Worm (Caenorhabditis elegans) whole organism, L2 larva: ENCODE measurements around the gene W02D7.8.

Source experiments
- C34F6.9 ChIP-seq: fragments of 150-350 bp; optimal IDR thresholded peaks from 2 replicates; lab custom pipeline; 2014; ENCODE audit warnings: missing biosample characterization, missing genetic modification characterization
- F13H6.1 ChIP-seq: sonication (generic microtip); optimal IDR thresholded peaks from 2 replicates; lab custom pipeline; 2016; ENCODE audit warnings: missing genetic modification characterization, missing compliant biosample characterization
- R02D3.7 ChIP-seq: fragments of 150-350 bp; optimal IDR thresholded peaks from 2 replicates; lab custom pipeline; 2014; ENCODE audit warnings: missing biosample characterization, missing genetic modification characterization
- ZK546.5 ChIP-seq: sonication (generic microtip); optimal IDR thresholded peaks from 2 replicates; lab custom pipeline; 2017; ENCODE audit warnings: missing biosample characterization, missing genetic modification characterization
- alr-1 ChIP-seq: fragments of 150-350 bp; optimal IDR thresholded peaks from 2 replicates; lab custom pipeline; 2014; ENCODE audit warnings: missing biosample characterization, missing genetic modification characterization
- aly-2 ChIP-seq: fragments of 150-350 bp; optimal IDR thresholded peaks from 2 replicates; lab custom pipeline; 2014; ENCODE audit warnings: missing biosample characterization, missing genetic modification characterization
- ama-1 ChIP-seq: fragments of 150-350 bp; optimal IDR thresholded peaks from 2 replicates; lab custom pipeline; 2018; ENCODE audit warnings: inconsistent platforms
- blmp-1 ChIP-seq: sonication (generic microtip); optimal IDR thresholded peaks from 2 replicates; lab custom pipeline; 2017; ENCODE audit warnings: missing genetic modification characterization, mild to moderate bottlenecking, missing compliant biosample characterization, antibody characterized with exemption, moderate library complexity; ENCODE audit not compliant: insufficient read depth
- ceh-16 ChIP-seq: fragments of 150-350 bp; optimal IDR thresholded peaks from 2 replicates; lab custom pipeline; 2014; ENCODE audit warnings: missing biosample characterization, missing genetic modification characterization
- ceh-82 ChIP-seq: fragments of 150-350 bp; optimal IDR thresholded peaks from 2 replicates; lab custom pipeline; 2014; ENCODE audit warnings: missing biosample characterization, missing genetic modification characterization
- crh-2 ChIP-seq: sonication (generic microtip); optimal IDR thresholded peaks from 2 replicates; lab custom pipeline; 2017; ENCODE audit warnings: missing biosample characterization, missing genetic modification characterization
- dmd-4 ChIP-seq: sonication (generic microtip); optimal IDR thresholded peaks from 2 replicates; lab custom pipeline; 2017; ENCODE audit warnings: missing biosample characterization, missing genetic modification characterization
- elt-1 ChIP-seq: fragments of 150-350 bp; optimal IDR thresholded peaks from 2 replicates; lab custom pipeline; 2014; ENCODE audit warnings: missing biosample characterization, missing genetic modification characterization
- fos-1 ChIP-seq: fragments of 150-350 bp; optimal IDR thresholded peaks from 2 replicates; lab custom pipeline; 2014; ENCODE audit warnings: missing biosample characterization, missing genetic modification characterization
- gmeb-1 ChIP-seq: fragments of 150-350 bp; optimal IDR thresholded peaks from 2 replicates; lab custom pipeline; 2014; ENCODE audit warnings: missing biosample characterization, missing genetic modification characterization
- lin-11 ChIP-seq: fragments of 150-350 bp; sonication (generic microtip); optimal IDR thresholded peaks from 2 replicates; lab custom pipeline; 2014; ENCODE audit warnings: missing biosample characterization, missing genetic modification characterization, inconsistent platforms, mixed read lengths
- lin-13 ChIP-seq: fragments of 150-350 bp; optimal IDR thresholded peaks from 2 replicates; lab custom pipeline; 2014; ENCODE audit warnings: missing biosample characterization, missing genetic modification reagents, missing genetic modification characterization
- lin-39 ChIP-seq: fragments of 150-350 bp; optimal IDR thresholded peaks from 2 replicates; lab custom pipeline; 2014; ENCODE audit warnings: missing biosample characterization, missing genetic modification reagents, missing genetic modification characterization
- lsy-2 ChIP-seq, 2 experiments: fragments of 150-350 bp in 1 of 2; sonication (generic microtip) in 1 of 2; optimal IDR thresholded peaks; 2 replicates each; lab custom pipeline; 2014 to 2017; ENCODE audit warnings: missing biosample characterization in 2 of 2, missing genetic modification characterization in 2 of 2
- nhr-10 ChIP-seq: sonication (generic microtip); optimal IDR thresholded peaks from 2 replicates; lab custom pipeline; 2017; ENCODE audit warnings: missing biosample characterization, missing genetic modification characterization
- nhr-11 ChIP-seq: fragments of 150-350 bp; optimal IDR thresholded peaks from 2 replicates; lab custom pipeline; 2014; ENCODE audit warnings: missing biosample characterization, missing genetic modification characterization
- nhr-12 ChIP-seq: fragments of 150-350 bp; optimal IDR thresholded peaks from 2 replicates; lab custom pipeline; 2014; ENCODE audit warnings: missing biosample characterization, missing genetic modification characterization
- nhr-129 ChIP-seq: fragments of 150-350 bp; optimal IDR thresholded peaks from 2 replicates; lab custom pipeline; 2014; ENCODE audit warnings: missing biosample characterization, missing genetic modification characterization
- nhr-23 ChIP-seq: fragments of 150-350 bp; optimal IDR thresholded peaks from 2 replicates; lab custom pipeline; 2014; ENCODE audit warnings: missing biosample characterization, missing genetic modification reagents, missing genetic modification characterization
- nhr-25 ChIP-seq: fragments of 150-350 bp; sonication (generic microtip); optimal IDR thresholded peaks from 3 replicates; lab custom pipeline; 2014; ENCODE audit warnings: missing biosample characterization, missing genetic modification characterization
- nhr-6 ChIP-seq: fragments of 150-350 bp; optimal IDR thresholded peaks from 2 replicates; lab custom pipeline; 2014; ENCODE audit warnings: missing biosample characterization, missing genetic modification characterization
- nhr-77 ChIP-seq: fragments of 150-350 bp; optimal IDR thresholded peaks from 2 replicates; lab custom pipeline; 2014; ENCODE audit warnings: missing biosample characterization, missing genetic modification characterization
- sem-4 ChIP-seq: fragments of 150-350 bp; optimal IDR thresholded peaks from 2 replicates; lab custom pipeline; 2014; ENCODE audit warnings: missing biosample characterization, missing genetic modification reagents, missing genetic modification characterization
- sma-3 ChIP-seq: sonication (generic microtip); optimal IDR thresholded peaks from 2 replicates; lab custom pipeline; 2016; ENCODE audit warnings: missing genetic modification reagents, missing genetic modification characterization, missing compliant biosample characterization
- sma-9 ChIP-seq, 2 experiments: fragments of 150-350 bp in 1 of 2; sonication (generic microtip) in 1 of 2; optimal IDR thresholded peaks; 2 replicates each; lab custom pipeline; 2014 to 2016; ENCODE audit warnings: missing genetic modification characterization in 2 of 2, mild to moderate bottlenecking in 1 of 2, missing biosample characterization in 1 of 2, missing compliant biosample characterization in 1 of 2, missing genetic modification reagents in 1 of 2, moderate library complexity in 1 of 2
- snpc-4 ChIP-seq: fragments of 150-350 bp; optimal IDR thresholded peaks from 2 replicates; lab custom pipeline; 2014; ENCODE audit warnings: missing biosample characterization, missing genetic modification characterization
- unc-55 ChIP-seq: fragments of 150-350 bp; sonication (generic microtip); optimal IDR thresholded peaks from 3 replicates; lab custom pipeline; 2014; ENCODE audit warnings: missing biosample characterization, missing genetic modification reagents, missing genetic modification characterization
- unc-62 ChIP-seq: fragments of 150-350 bp; optimal IDR thresholded peaks from 2 replicates; lab custom pipeline; 2014; ENCODE audit warnings: missing biosample characterization, missing genetic modification reagents, missing genetic modification characterization
- zag-1 ChIP-seq: fragments of 150-350 bp; optimal IDR thresholded peaks from 2 replicates; lab custom pipeline; 2014; ENCODE audit warnings: missing biosample characterization, missing genetic modification characterization

W02D7.8 gene

ce11 chrV:8318135-8318534 lies 11.9 kb upstream of the W02D7.8 start, which contains the start of gene clec-219:
Gene clec-219 (plus strand): TSS chrV:8318435.
- no peak for TF ChIP-seq ceh-82
- TF ChIP-seq elt-1 (tag; lab: Kevin White, UChicago): no peak
- no peak for TF ChIP-seq nhr-6 (tag; lab: Kevin White, UChicago)
- no peak for TF ChIP-seq alr-1 (tag; lab: Kevin White, UChicago)
- no peak for TF ChIP-seq nhr-12 (tag; lab: Kevin White, UChicago)
- no peak for TF ChIP-seq nhr-10
- TF ChIP-seq lin-11 (tag; lab: Kevin White, UChicago): no peak
- no peak for TF ChIP-seq C34F6.9
- TF ChIP-seq nhr-11 (tag; lab: Kevin White, UChicago): no peak
- TF ChIP-seq zag-1 (tag; lab: Kevin White, UChicago): no peak
- no peak for TF ChIP-seq ceh-16 (tag; lab: Kevin White, UChicago)

ce11 chrV:8311210-8311609 lies 4.9 kb upstream of the W02D7.8 start, which contains the start of gene W02D7.12:
Gene W02D7.12 (plus strand): TSS chrV:8311510.
- TF ChIP-seq ceh-16 (tag; lab: Kevin White, UChicago): no peak
- no peak for TF ChIP-seq blmp-1 (tag; lab: Kevin White, UChicago)
- no peak for TF ChIP-seq nhr-77 (tag; lab: Kevin White, UChicago)
- TF ChIP-seq nhr-129 (tag; lab: Kevin White, UChicago): no peak
- TF ChIP-seq snpc-4 (tag; lab: Kevin White, UChicago): no peak
- TF ChIP-seq, all 48 proteins: peak for 0

ce11 chrV:8307681-8308080 lies 1.4 kb upstream of the W02D7.8 start, which contains the start of gene clec-218:
Gene clec-218 (plus strand): TSS chrV:8307942.
- TF ChIP-seq nhr-25 (tag; lab: Kevin White, UChicago) (no peak), fos-1 (tag; lab: Kevin White, UChicago) (peak; percentile 19), lin-11 (tag; lab: Kevin White, UChicago) (no peak), nhr-129 (tag; lab: Kevin White, UChicago) (no peak), sem-4 (no peak), unc-62 (GFP tag; lab: Kevin White, UChicago) (no peak), sma-9 (GFP tag; optimal IDR thresholded peaks at IDR 0.05; lab: Kevin White, UChicago) (peak; percentile 68), sma-9 (tag; optimal IDR thresholded peaks at IDR 0.05; lab: Kevin White, UChicago) (no peak), R02D3.7 (no peak), ceh-82 (no peak)

ce11 chrV:8307013-8307412 lies 747 bp upstream of the W02D7.8 start:
- no peak for TF ChIP-seq nhr-6 (tag; lab: Kevin White, UChicago)
- peak; percentile 37 for TF ChIP-seq crh-2 (tag; lab: Kevin White, UChicago)
- TF ChIP-seq aly-2 (tag; lab: Kevin White, UChicago): no peak
- peak; percentile 60 for TF ChIP-seq fos-1 (tag; lab: Kevin White, UChicago)

- TF ChIP-seq gmeb-1 (peak; percentile 27), nhr-129 (tag; lab: Kevin White, UChicago) (no peak), nhr-12 (tag; lab: Kevin White, UChicago) (no peak), crh-2 (tag; lab: Kevin White, UChicago) (peak; percentile 16), C34F6.9 (no peak)
These were observed 326 bp downstream of the W02D7.8 start for ce11 chrV:8305940-8306339.

- TF ChIP-seq dmd-4 (tag; lab: Kevin White, UChicago) (no peak), sma-9 (GFP tag; optimal IDR thresholded peaks at IDR 0.05; lab: Kevin White, UChicago) (no peak), sma-9 (tag; optimal IDR thresholded peaks at IDR 0.05; lab: Kevin White, UChicago) (no peak), nhr-10 (no peak), blmp-1 (tag; lab: Kevin White, UChicago) (no peak)
These were observed 1.6 kb downstream of the W02D7.8 start, which contains the start of gene W02D7.11 for ce11 chrV:8304461-8305195. Gene W02D7.11 (minus strand): TSS chrV:8304511.

ce11 chrV:8302522-8302921 lies 3.7 kb downstream of the W02D7.8 start, which contains the start of gene sel-9:
Gene sel-9 (minus strand): TSS chrV:8302580.
- TF ChIP-seq sma-9 (GFP tag; optimal IDR thresholded peaks at IDR 0.05; lab: Kevin White, UChicago) (peak; percentile 50), sma-9 (tag; optimal IDR thresholded peaks at IDR 0.05; lab: Kevin White, UChicago) (no peak), lsy-2 (tag; optimal IDR thresholded peaks at IDR 0.05; lab: Kevin White, UChicago) (peak in 1 of 2 experiments; percentile 73), lin-13 (peak; percentile 19), gmeb-1 (peak; percentile 90), ceh-16 (tag; lab: Kevin White, UChicago) (no peak), nhr-23 (no peak), nhr-129 (tag; lab: Kevin White, UChicago) (peak; percentile 45), blmp-1 (tag; lab: Kevin White, UChicago) (peak; percentile 6), crh-2 (tag; lab: Kevin White, UChicago) (peak; percentile 85), F13H6.1 (tag; lab: Kevin White, UChicago) (peak; percentile 10), snpc-4 (tag; lab: Kevin White, UChicago) (peak; percentile 3), unc-55 (peak; percentile 79), fos-1 (tag; lab: Kevin White, UChicago) (peak; percentile 17), lin-39 (no peak), ZK546.5 (tag; lab: Kevin White, UChicago) (no peak), C34F6.9 (peak; percentile 57), ama-1 (lab: Kevin White, UChicago) (peak; percentile 3), zag-1 (tag; lab: Kevin White, UChicago) (no peak), lin-11 (tag; lab: Kevin White, UChicago) (no peak), sma-3 (GFP tag; lab: Kevin White, UChicago) (peak; percentile 24), alr-1 (tag; lab: Kevin White, UChicago) (no peak)
- TF ChIP-seq, all 48 proteins: peak for 14
